Worm (Caenorhabditis elegans) whole organism, L4 larva: ENCODE measurements around the gene Y48A5A.3.

Experiments
- D1046.2 ChIP-seq: fragments of 200-800 bp; sonication (Bioruptor generic); IDR thresholded peaks from 2 replicates; pipeline ENCODE4 v1.3.6; 2022; ENCODE audit warnings: missing genetic modification characterization, missing compliant biosample characterization
- F37D6.2 ChIP-seq: sonication (generic microtip); optimal IDR thresholded peaks from 2 replicates; lab custom pipeline; 2016; ENCODE audit warnings: mild to moderate bottlenecking, missing genetic modification characterization, missing compliant biosample characterization
- F49E8.2 ChIP-seq: sonication (generic microtip); optimal IDR thresholded peaks from 2 replicates; lab custom pipeline; 2016; ENCODE audit warnings: missing compliant biosample characterization, mild to moderate bottlenecking, missing genetic modification characterization, borderline replicate concordance
- R02D3.7 ChIP-seq: fragments of 150-350 bp; sonication (generic microtip); optimal IDR thresholded peaks from 3 replicates; lab custom pipeline; 2014; ENCODE audit warnings: missing biosample characterization, missing genetic modification characterization
- Y48G9A.11 ChIP-seq: fragments of 200-800 bp; sonication (Bioruptor generic); IDR thresholded peaks from 2 replicates; pipeline ENCODE4 v1.3.6; 2022; ENCODE audit warnings: missing genetic modification reagents, missing genetic modification characterization, missing compliant biosample characterization
- ZK546.5 ChIP-seq, 2 experiments: sonication (generic microtip); optimal IDR thresholded peaks; 2 replicates each; lab custom pipeline; 2017; ENCODE audit warnings: missing biosample characterization in 2 of 2, missing genetic modification characterization in 2 of 2
- aha-1 ChIP-seq: fragments of 150-350 bp; peaks from one replicate; lab custom pipeline; 2014; ENCODE audit warnings: missing biosample characterization, missing genetic modification characterization
- ceh-20 ChIP-seq: fragments of 200-800 bp; sonication (Bioruptor generic); IDR thresholded peaks from 2 replicates; pipeline ENCODE4 v1.3.6; 2022; ENCODE audit warnings: missing genetic modification reagents, missing genetic modification characterization, missing compliant biosample characterization
- ceh-62 ChIP-seq: sonication (generic microtip); optimal IDR thresholded peaks from 2 replicates; lab custom pipeline; 2017; ENCODE audit warnings: missing biosample characterization, missing genetic modification characterization
- daf-8 ChIP-seq: fragments of 200-800 bp; sonication (Bioruptor generic); IDR thresholded peaks from 2 replicates; pipeline ENCODE4 v1.3.6; 2022; ENCODE audit warnings: missing genetic modification characterization, missing compliant biosample characterization
- dmd-8 ChIP-seq: fragments of 200-800 bp; sonication (Bioruptor generic); IDR thresholded peaks from 2 replicates; pipeline ENCODE4 v1.3.6; 2022; ENCODE audit warnings: missing genetic modification characterization, missing compliant biosample characterization
- dmd-9 ChIP-seq: fragments of 200-800 bp; sonication (Bioruptor generic); IDR thresholded peaks from 2 replicates; pipeline ENCODE4 v1.3.6; 2022; ENCODE audit warnings: missing genetic modification reagents, missing genetic modification characterization, missing compliant biosample characterization
- dpl-1 ChIP-seq: fragments of 150-350 bp; optimal IDR thresholded peaks from 2 replicates; lab custom pipeline; 2014; ENCODE audit warnings: missing biosample characterization, missing genetic modification reagents, missing genetic modification characterization
- duxl-1 ChIP-seq: sonication (generic microtip); optimal IDR thresholded peaks from 2 replicates; lab custom pipeline; 2016; ENCODE audit warnings: mild to moderate bottlenecking, missing genetic modification characterization, moderate library complexity, missing compliant biosample characterization; ENCODE audit not compliant: poor library complexity
- egl-27 ChIP-seq: sonication (generic microtip); optimal IDR thresholded peaks from 3 replicates; lab custom pipeline; 2017; ENCODE audit warnings: missing biosample characterization, missing genetic modification reagents, missing genetic modification characterization
- fkh-10 ChIP-seq: fragments of 150-350 bp; optimal IDR thresholded peaks from 2 replicates; lab custom pipeline; 2014; ENCODE audit warnings: missing biosample characterization, missing genetic modification reagents, missing genetic modification characterization
- hif-1 ChIP-seq, 2 experiments: sonication (generic microtip); optimal IDR thresholded peaks; 2 replicates each; lab custom pipeline; 2016 to 2017; ENCODE audit warnings: missing compliant biosample characterization in 2 of 2, missing genetic modification characterization in 2 of 2, missing genetic modification reagents in 2 of 2, missing genotype in 2 of 2, mild to moderate bottlenecking in 1 of 2
- hlh-30 ChIP-seq: sonication (generic microtip); optimal IDR thresholded peaks from 2 replicates; lab custom pipeline; 2017; ENCODE audit warnings: antibody characterized with exemption, mild to moderate bottlenecking, missing genetic modification characterization, missing compliant biosample characterization; ENCODE audit not compliant: insufficient read depth
- lin-29 ChIP-seq: fragments of 200-800 bp; sonication (Bioruptor generic); IDR thresholded peaks from 2 replicates; pipeline ENCODE4 v1.3.6; 2022; ENCODE audit warnings: missing genetic modification reagents, missing genetic modification characterization, missing compliant biosample characterization
- lin-38 ChIP-seq: fragments of 200-800 bp; sonication (Bioruptor generic); IDR thresholded peaks from 2 replicates; pipeline ENCODE4 v1.3.6; 2022; ENCODE audit warnings: missing genetic modification reagents, missing genetic modification characterization, missing compliant biosample characterization
- mdl-1 ChIP-seq, 2 experiments: fragments of 150-350 bp in 1 of 2; sonication (generic microtip) in 1 of 2; optimal IDR thresholded peaks; 2 replicates each; lab custom pipeline; 2014 to 2017; ENCODE audit warnings: missing biosample characterization in 2 of 2, missing genetic modification characterization in 2 of 2
- mxl-3 ChIP-seq: fragments of 200-800 bp; sonication (Bioruptor generic); optimal IDR thresholded peaks from 2 replicates; lab custom pipeline; 2018; ENCODE audit warnings: mild to moderate bottlenecking, missing genetic modification characterization, missing compliant biosample characterization
- nhr-25 ChIP-seq: sonication (generic microtip); optimal IDR thresholded peaks from 2 replicates; lab custom pipeline; 2017; ENCODE audit warnings: missing genetic modification characterization, mild to moderate bottlenecking, missing compliant biosample characterization, antibody characterized with exemption, moderate library complexity, borderline replicate concordance; ENCODE audit not compliant: insufficient read depth
- nhr-41 ChIP-seq: fragments of 200-800 bp; sonication (Bioruptor generic); IDR thresholded peaks from 2 replicates; pipeline ENCODE4 v1.3.6; 2022; ENCODE audit warnings: missing genetic modification reagents, missing genetic modification characterization, missing compliant biosample characterization
- nhr-42 ChIP-seq: fragments of 200-800 bp; sonication (Bioruptor generic); IDR thresholded peaks from 2 replicates; pipeline ENCODE4 v1.3.6; 2022; ENCODE audit warnings: missing genetic modification characterization, missing compliant biosample characterization
- sdz-12 ChIP-seq: fragments of 200-800 bp; sonication (Bioruptor generic); optimal IDR thresholded peaks from 2 replicates; lab custom pipeline; 2018; ENCODE audit warnings: mild to moderate bottlenecking, missing genetic modification characterization, missing compliant biosample characterization
- unc-130 ChIP-seq: sonication (generic microtip); optimal IDR thresholded peaks from 2 replicates; lab custom pipeline; 2016; ENCODE audit warnings: missing genetic modification reagents, missing genetic modification characterization, missing compliant biosample characterization
- unc-62 ChIP-seq, 3 experiments: fragments of 150-350 bp in 1 of 3; sonication (generic microtip); optimal IDR thresholded peaks in 2 of 3; peaks in 1 of 3; 1 replicate in 1 of 3; 2 replicates in 2 of 3; lab custom pipeline; 2014 to 2017; ENCODE audit warnings: missing biosample characterization in 3 of 3, missing genetic modification characterization in 3 of 3, missing genetic modification reagents in 3 of 3, missing genotype in 1 of 3
- vab-7 ChIP-seq: fragments of 200-800 bp; sonication (Bioruptor generic); IDR thresholded peaks from 2 replicates; pipeline ENCODE4 v1.3.6; 2022; ENCODE audit warnings: missing genetic modification reagents, missing genetic modification characterization, missing compliant biosample characterization
- zag-1 ChIP-seq: fragments of 150-350 bp; optimal IDR thresholded peaks from 2 replicates; lab custom pipeline; 2014; ENCODE audit warnings: missing biosample characterization, missing genetic modification characterization
- zfp-2 ChIP-seq: sonication (generic microtip); optimal IDR thresholded peaks from 2 replicates; lab custom pipeline; 2016; ENCODE audit warnings: mild to moderate bottlenecking, missing genetic modification characterization, missing compliant biosample characterization

The Y48A5A.3 gene

DNA sequence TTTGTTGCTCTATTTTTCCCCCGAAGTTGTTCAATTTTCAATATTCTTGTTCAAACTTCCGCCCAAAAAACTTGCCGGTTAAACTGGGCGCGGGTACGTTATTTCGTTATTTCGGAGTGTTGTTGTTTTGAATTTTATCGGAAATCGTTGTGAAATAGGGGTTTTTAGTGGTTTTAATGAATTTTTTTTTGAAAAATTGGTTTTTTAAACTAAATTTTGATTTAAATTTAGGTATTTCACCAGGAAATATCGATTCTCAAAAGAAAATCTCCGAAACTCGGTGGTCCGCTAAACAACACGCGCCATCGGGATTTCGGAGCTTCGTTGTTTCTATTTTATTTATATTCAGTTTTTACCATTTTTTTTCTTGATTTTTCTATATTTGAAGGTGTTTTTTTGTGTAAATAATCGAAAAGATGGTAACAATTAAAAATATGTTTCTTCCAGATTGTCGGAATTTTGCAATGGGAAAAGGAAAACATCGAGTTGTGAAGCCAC lies 16.4 kb upstream of the Y48A5A.3 start, which contains the start of gene F52C12.2 (continued):
- TF ChIP-seq mxl-3 (GFP tag; lab: Kevin White, UChicago) (no peak), egl-27 (tag; lab: Kevin White, UChicago) (no peak), ceh-62 (tag; lab: Kevin White, UChicago) (no peak), fkh-10 (no peak), unc-62 (GFP tag; optimal IDR thresholded peaks at IDR 0.05 in 1 of 2; lab: Kevin White, UChicago) (peak in 1 of 2 experiments; percentile 39), unc-62 (tag; optimal IDR thresholded peaks at IDR 0.05; lab: Kevin White, UChicago) (no peak), D1046.2 (no peak), lin-38 (GFP tag; lab: Robert Waterston, UW) (peak; percentile 39), F37D6.2 (tag; lab: Kevin White, UChicago) (no peak), duxl-1 (peak; percentile 8), dmd-9 (GFP tag; lab: Robert Waterston, UW) (no peak)

DNA sequence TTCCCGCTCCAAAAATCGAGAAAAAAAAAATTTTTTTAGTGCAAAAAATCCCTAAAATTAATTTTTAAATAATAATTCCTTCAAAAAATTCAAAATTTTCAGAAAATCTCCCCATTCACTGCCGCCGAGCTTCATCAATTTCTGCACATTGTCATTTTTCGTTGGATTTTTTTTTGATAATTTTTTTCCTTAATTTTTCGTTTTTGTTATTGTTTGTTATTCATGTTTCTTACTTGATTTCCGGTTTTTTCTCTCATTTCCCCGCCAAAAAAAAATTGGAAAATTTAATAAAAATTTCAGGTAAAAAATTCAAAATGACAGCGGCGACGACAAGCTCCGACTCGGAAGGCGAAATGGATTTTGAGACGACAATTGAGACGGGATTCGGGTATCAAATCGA lies 13.1 kb upstream of the Y48A5A.3 start, which contains the start of gene F52C12.6:
F52C12.6 (plus strand) TSS at position 301 of the 400 bp plus-strand sequence.
- TF ChIP-seq unc-62 (GFP tag; optimal IDR thresholded peaks at IDR 0.05 in 1 of 2; lab: Kevin White, UChicago) = peak in 1 of 2 experiments; percentile 42
- TF ChIP-seq unc-62 (tag; optimal IDR thresholded peaks at IDR 0.05; lab: Kevin White, UChicago) = no peak
- no peak for TF ChIP-seq nhr-41 (GFP tag; lab: Robert Waterston, UW)

DNA sequence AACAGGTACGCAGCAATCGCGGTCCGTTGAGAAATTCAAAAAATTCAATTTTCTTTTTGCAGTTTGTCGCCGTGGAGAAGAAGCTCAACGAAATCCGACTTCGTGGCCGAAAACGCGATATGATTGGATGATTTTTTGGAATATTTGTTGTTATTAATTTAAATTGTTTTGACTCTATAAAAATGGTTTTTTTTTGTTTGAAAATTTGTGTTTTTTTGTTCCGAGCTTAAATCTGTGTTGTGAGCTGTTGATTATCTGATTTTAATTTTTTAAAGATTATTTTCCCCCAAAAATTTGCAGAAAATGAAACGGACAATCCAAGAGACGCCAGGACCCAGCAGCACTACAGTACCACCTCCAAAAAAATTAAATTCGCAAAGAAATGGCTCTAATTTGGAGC lies 10.0 kb upstream of the Y48A5A.3 start, which contains the start of gene tdpo-1:
tdpo-1 (plus strand) TSS at position 301 of the 400 bp plus-strand sequence.
- no peak for TF ChIP-seq unc-130 (GFP tag; lab: Kevin White, UChicago)
- TF ChIP-seq ceh-62 (tag; lab: Kevin White, UChicago) = no peak
- TF ChIP-seq nhr-42 (GFP tag; lab: Robert Waterston, UW) = no peak
- no peak for TF ChIP-seq mdl-1 (tag; optimal IDR thresholded peaks at IDR 0.05; lab: Kevin White, UChicago)
- TF ChIP-seq nhr-25 = no peak
- no peak for TF ChIP-seq Y48G9A.11 (GFP tag; lab: Robert Waterston, UW)
- TF ChIP-seq sdz-12 (GFP tag; lab: Kevin White, UChicago) = no peak
- no peak for TF ChIP-seq ceh-20
- no peak for TF ChIP-seq hlh-30
- no peak for TF ChIP-seq hif-1 (tag; optimal IDR thresholded peaks at IDR 0.05; lab: Kevin White, UChicago)
- no peak for TF ChIP-seq zag-1 (tag; lab: Kevin White, UChicago)
- no peak for TF ChIP-seq F49E8.2 (tag; lab: Kevin White, UChicago)
- no peak for TF ChIP-seq daf-8 (GFP tag; lab: Robert Waterston, UW)
- no peak for TF ChIP-seq zfp-2 (tag; lab: Kevin White, UChicago)

DNA sequence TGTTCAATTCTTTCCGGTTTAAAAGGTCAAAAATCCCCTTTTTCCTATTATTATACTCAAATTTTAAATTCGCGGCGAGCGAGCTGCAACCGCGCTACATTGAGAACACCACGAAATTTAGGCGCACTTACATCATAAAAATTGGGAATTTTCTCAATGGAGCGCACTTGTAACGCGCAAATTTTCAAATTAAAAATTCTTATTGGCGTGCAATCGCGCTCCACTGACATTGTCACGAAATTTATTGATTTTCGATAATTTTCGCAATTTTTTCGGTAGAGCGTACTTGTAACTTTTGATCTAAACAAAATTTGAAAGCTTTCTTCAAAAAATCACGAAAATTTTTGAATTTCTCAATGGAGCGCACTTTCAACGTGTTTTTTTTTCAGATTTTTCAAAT lies 6.3 kb upstream of the Y48A5A.3 start, which contains the start of gene ulp-3:
ulp-3 (plus strand) TSS at position 388 of the 400 bp plus-strand sequence.
- no peak for TF ChIP-seq dpl-1 (GFP tag; lab: Kevin White, UChicago)
- TF ChIP-seq ZK546.5 (tag; optimal IDR thresholded peaks at IDR 0.05; lab: Kevin White, UChicago) = no peak
- TF ChIP-seq aha-1 (tag; lab: Kevin White, UChicago) = peak; percentile 41
- peak; percentile 87 for TF ChIP-seq lin-38 (GFP tag; lab: Robert Waterston, UW)
- TF ChIP-seq lin-29 (GFP tag; lab: Robert Waterston, UW) = no peak

DNA sequence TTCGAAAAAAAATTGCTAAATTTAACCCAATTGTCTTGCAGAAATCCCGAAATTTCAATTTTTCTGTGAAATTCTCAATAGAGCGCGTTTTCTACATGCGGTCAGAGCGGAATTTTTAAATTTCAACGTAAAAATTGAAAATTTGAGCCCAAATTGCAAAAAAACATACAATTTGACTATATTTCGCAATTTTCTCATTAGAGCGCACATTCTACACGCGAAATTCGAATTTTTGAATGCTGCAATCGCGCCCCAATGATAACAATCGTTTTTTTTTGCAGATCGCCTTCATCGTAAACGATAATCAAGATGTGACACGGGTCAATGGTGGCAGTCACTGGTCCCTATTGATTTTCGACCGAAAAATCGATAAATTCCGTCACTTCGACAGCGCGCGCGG lies 5.5 kb upstream of the Y48A5A.3 start:
- peak; percentile 77 for TF ChIP-seq lin-38 (GFP tag; lab: Robert Waterston, UW)
- TF ChIP-seq Y48G9A.11 (GFP tag; lab: Robert Waterston, UW) = no peak
- TF ChIP-seq dmd-8 (GFP tag; lab: Robert Waterston, UW) = no peak
- TF ChIP-seq vab-7 (GFP tag; lab: Robert Waterston, UW) = no peak
- TF ChIP-seq R02D3.7 (tag; lab: Kevin White, UChicago) = no peak
- TF ChIP-seq, all 104 proteins: peak for 1
